Fruit fly (Drosophila melanogaster) whole organism, embryonic: ENCODE measurements around the gene senju.

Source experiments
- ATbp ChIP-seq: fragments of 200-800 bp; sonication (Bioruptor generic); optimal IDR thresholded peaks from 2 replicates; lab custom pipeline; 2017; ENCODE audit warnings: missing biosample characterization, mild to moderate bottlenecking, missing genetic modification characterization, missing genetic modification reagents
- Bdp1 ChIP-seq: fragments of 200-800 bp; sonication (Bioruptor generic); optimal IDR thresholded peaks from 3 replicates; lab custom pipeline; 2016; ENCODE audit warnings: missing biosample characterization, missing genetic modification characterization
- CG10267 ChIP-seq: fragments of 200-800 bp; sonication (Bioruptor generic); optimal IDR thresholded peaks from 2 replicates; lab custom pipeline; 2018; ENCODE audit warnings: missing biosample characterization, mild to moderate bottlenecking, missing genetic modification characterization, moderate library complexity
- CG11723 ChIP-seq: fragments of 200-800 bp; sonication (Bioruptor generic); optimal IDR thresholded peaks from 2 replicates; lab custom pipeline; 2017; ENCODE audit warnings: missing biosample characterization, mild to moderate bottlenecking, missing genetic modification characterization
- CG12071 ChIP-seq: fragments of 200-800 bp; sonication (Bioruptor generic); optimal IDR thresholded peaks from 3 replicates; lab custom pipeline; 2018; ENCODE audit warnings: missing biosample characterization, mild to moderate bottlenecking, missing genetic modification characterization
- CG14860 ChIP-seq: fragments of 200-800 bp; sonication (Bioruptor generic); IDR thresholded peaks from 3 replicates; pipeline ENCODE4 v1.3.6; 2022; ENCODE audit warnings: missing biosample characterization, missing genetic modification characterization; ENCODE audit not compliant: partially characterized antibody
- CG15011 ChIP-seq: fragments of 200-800 bp; sonication (Bioruptor generic); optimal IDR thresholded peaks from 3 replicates; lab custom pipeline; 2018; ENCODE audit warnings: missing biosample characterization, mild to moderate bottlenecking, missing genetic modification characterization
- CG1832 ChIP-seq: fragments of 200-800 bp; sonication (Bioruptor generic); optimal IDR thresholded peaks from 2 replicates; lab custom pipeline; 2017; ENCODE audit warnings: missing biosample characterization, mild to moderate bottlenecking, missing genetic modification characterization, inconsistent platforms
- CG18619 ChIP-seq: fragments of 200-800 bp; sonication (Bioruptor generic); optimal IDR thresholded peaks from 3 replicates; lab custom pipeline; 2017; ENCODE audit warnings: missing biosample characterization, mild to moderate bottlenecking, missing genetic modification characterization
- CG2120 ChIP-seq: fragments of 200-800 bp; sonication (Bioruptor generic); optimal IDR thresholded peaks from 3 replicates; lab custom pipeline; 2016; ENCODE audit warnings: missing biosample characterization, missing genetic modification characterization
- CG2678 ChIP-seq: fragments of 200-800 bp; sonication (Bioruptor generic); optimal IDR thresholded peaks from 3 replicates; lab custom pipeline; 2019; ENCODE audit warnings: missing biosample characterization, mild to moderate bottlenecking, missing genetic modification characterization, moderate library complexity
- CG3726 ChIP-seq: fragments of 200-800 bp; sonication (Bioruptor generic); IDR thresholded peaks from 3 replicates; pipeline ENCODE4, ENCODE4 v1.3.6; 2022; ENCODE audit warnings: missing biosample characterization, missing genetic modification characterization
- CG7786 ChIP-seq: fragments of 200-800 bp; sonication (Bioruptor generic); optimal IDR thresholded peaks from 2 replicates; lab custom pipeline; 2016; ENCODE audit warnings: missing biosample characterization, missing genetic modification characterization
- CG8388 ChIP-seq: fragments of 200-800 bp; sonication (Bioruptor generic); optimal IDR thresholded peaks from 2 replicates; lab custom pipeline; 2019; ENCODE audit warnings: missing biosample characterization, mild to moderate bottlenecking, missing genetic modification characterization, moderate library complexity
- CG9932 ChIP-seq: fragments of 200-800 bp; sonication (Bioruptor generic); IDR thresholded peaks from 2 replicates; pipeline ENCODE4 v1.3.6; 2022; ENCODE audit warnings: missing biosample characterization, missing genetic modification characterization
- CHES-1-like ChIP-seq: fragments of 200-800 bp; sonication (Bioruptor generic); optimal IDR thresholded peaks from 2 replicates; lab custom pipeline; 2016; ENCODE audit warnings: missing biosample characterization, missing genetic modification characterization
- Dbx ChIP-seq: fragments of 200-800 bp; sonication (Bioruptor generic); IDR thresholded peaks from 3 replicates; pipeline ENCODE4 v1.3.6; 2022; ENCODE audit warnings: missing biosample characterization, missing genetic modification characterization
- Dek ChIP-seq: fragments of 200-800 bp; sonication (Bioruptor generic); optimal IDR thresholded peaks from 3 replicates; lab custom pipeline; 2019; ENCODE audit warnings: missing biosample characterization, mild to moderate bottlenecking, missing genetic modification characterization, moderate library complexity
- Dip3 ChIP-seq: fragments of 200-800 bp; sonication (Bioruptor generic); optimal IDR thresholded peaks from 3 replicates; lab custom pipeline; 2016; ENCODE audit warnings: missing biosample characterization, missing genetic modification characterization
- HLH4C ChIP-seq: fragments of 200-800 bp; sonication (Bioruptor generic); IDR thresholded peaks from 3 replicates; pipeline ENCODE4 v1.3.6; 2022; ENCODE audit warnings: missing biosample characterization, missing genetic modification characterization; ENCODE audit not compliant: partially characterized antibody
- Hand ChIP-seq: fragments of 200-800 bp; sonication (Bioruptor generic); optimal IDR thresholded peaks from 2 replicates; lab custom pipeline; 2017; ENCODE audit warnings: mild to moderate bottlenecking, missing biosample characterization, missing genetic modification reagents, missing genetic modification characterization
- Hmr ChIP-seq: fragments of 200-800 bp; sonication (Bioruptor generic); optimal IDR thresholded peaks from 3 replicates; lab custom pipeline; 2017; ENCODE audit warnings: mild to moderate bottlenecking, missing biosample characterization, missing genetic modification reagents, missing genetic modification characterization
- Hr51 ChIP-seq, 2 experiments: fragments of 200-800 bp; sonication (Bioruptor generic); optimal IDR thresholded peaks; 2 replicates in 1 of 2; 3 replicates in 1 of 2; lab custom pipeline; 2016 to 2018; ENCODE audit warnings: missing biosample characterization in 2 of 2, missing genetic modification characterization in 2 of 2, mild to moderate bottlenecking in 1 of 2, moderate library complexity in 1 of 2
- Med ChIP-seq: fragments of 200-800 bp; sonication (Bioruptor generic); peaks from one replicate; lab custom pipeline; 2016; ENCODE audit warnings: missing biosample characterization, missing genetic modification characterization, mild to moderate bottlenecking, inconsistent platforms, moderate library complexity
- PHDP ChIP-seq: fragments of 200-800 bp; sonication (Bioruptor generic); optimal IDR thresholded peaks from 3 replicates; lab custom pipeline; 2018; ENCODE audit warnings: missing biosample characterization, mild to moderate bottlenecking, missing genetic modification characterization, moderate library complexity
- Rfx ChIP-seq: fragments of 200-800 bp; sonication (Bioruptor generic); IDR thresholded peaks from 2 replicates; pipeline ENCODE4 v1.3.6; 2022; ENCODE audit warnings: missing biosample characterization, missing genetic modification characterization
- Sry-β ChIP-seq: fragments of 200-800 bp; sonication (Bioruptor generic); optimal IDR thresholded peaks from 2 replicates; lab custom pipeline; 2018; ENCODE audit warnings: missing biosample characterization, mild to moderate bottlenecking, missing genetic modification characterization, moderate library complexity
- Vsx1 ChIP-seq: fragments of 200-800 bp; sonication (Bioruptor generic); optimal IDR thresholded peaks from 2 replicates; lab custom pipeline; 2017; ENCODE audit warnings: missing biosample characterization, mild to moderate bottlenecking, missing genetic modification characterization, missing genetic modification reagents
- ap ChIP-seq: fragments of 200-800 bp; sonication (Bioruptor generic); IDR thresholded peaks from 2 replicates; pipeline ENCODE4 v1.3.6; 2022; ENCODE audit warnings: missing biosample characterization, missing genetic modification characterization
- dysf ChIP-seq: fragments of 200-800 bp; sonication (Bioruptor generic); IDR thresholded peaks from 3 replicates; pipeline ENCODE4 v1.3.6; 2022; ENCODE audit warnings: missing biosample characterization, missing genetic modification characterization
- eve ChIP-seq, 2 experiments: fragments of >200 bp; optimal IDR thresholded peaks; 2 replicates each; lab custom pipeline; 2017; ENCODE audit warnings: missing biosample characterization in 2 of 2, missing genetic modification characterization in 2 of 2
- gem ChIP-seq: fragments of 200-800 bp; sonication (Bioruptor generic); optimal IDR thresholded peaks from 2 replicates; lab custom pipeline; 2019; ENCODE audit warnings: missing biosample characterization, mild to moderate bottlenecking, missing genetic modification characterization, moderate library complexity
- grau ChIP-seq: fragments of 200-800 bp; optimal IDR thresholded peaks from 3 replicates; lab custom pipeline; 2019; ENCODE audit warnings: missing biosample characterization, mild to moderate bottlenecking, missing genetic modification characterization, moderate library complexity
- h ChIP-seq: fragments of >200 bp; optimal IDR thresholded peaks from 2 replicates; lab custom pipeline; 2017
- lilli ChIP-seq: fragments of 200-800 bp; sonication (Bioruptor generic); optimal IDR thresholded peaks from 3 replicates; lab custom pipeline; 2016; ENCODE audit warnings: missing biosample characterization, missing genetic modification characterization
- org-1 ChIP-seq: fragments of 200-800 bp; sonication (Bioruptor generic); optimal IDR thresholded peaks from 2 replicates; lab custom pipeline; 2017; ENCODE audit warnings: missing biosample characterization, missing genetic modification characterization
- otp ChIP-seq: fragments of 200-800 bp; sonication (Bioruptor generic); IDR thresholded peaks from 3 replicates; pipeline ENCODE4, ENCODE4 v1.3.6; 2022; ENCODE audit warnings: missing biosample characterization, missing genetic modification characterization
- pnt ChIP-seq: fragments of 200-800 bp; sonication (Bioruptor generic); optimal IDR thresholded peaks from 3 replicates; lab custom pipeline; 2016; ENCODE audit warnings: missing biosample characterization, missing genetic modification characterization
- pros ChIP-seq: fragments of 200-800 bp; sonication (Bioruptor generic); optimal IDR thresholded peaks from 3 replicates; lab custom pipeline; 2019; ENCODE audit warnings: missing biosample characterization, mild to moderate bottlenecking, missing genetic modification characterization, moderate library complexity
- row ChIP-seq: fragments of 200-800 bp; sonication (Bioruptor generic); IDR thresholded peaks from 3 replicates; pipeline ENCODE4 v1.3.6; 2022; ENCODE audit warnings: missing biosample characterization, missing genetic modification characterization
- sens ChIP-seq: fragments of 200-800 bp; sonication (Bioruptor generic); peaks from one replicate; lab custom pipeline; 2016; ENCODE audit warnings: missing biosample characterization, missing genetic modification characterization
- twi ChIP-seq: fragments of 200-800 bp; optimal IDR thresholded peaks from 2 replicates; lab custom pipeline; 2019; ENCODE audit warnings: missing biosample characterization, mild to moderate bottlenecking, missing genetic modification characterization, moderate library complexity
- tx ChIP-seq: fragments of 200-800 bp; sonication (Bioruptor generic); optimal IDR thresholded peaks from 2 replicates; lab custom pipeline; 2016; ENCODE audit warnings: missing biosample characterization, missing genetic modification characterization
- vvl ChIP-seq: fragments of 200-800 bp; sonication (Bioruptor generic); IDR thresholded peaks from 2 replicates; pipeline ENCODE4 v1.3.6; 2022; ENCODE audit warnings: missing biosample characterization, missing genetic modification characterization

The senju gene

DNA sequence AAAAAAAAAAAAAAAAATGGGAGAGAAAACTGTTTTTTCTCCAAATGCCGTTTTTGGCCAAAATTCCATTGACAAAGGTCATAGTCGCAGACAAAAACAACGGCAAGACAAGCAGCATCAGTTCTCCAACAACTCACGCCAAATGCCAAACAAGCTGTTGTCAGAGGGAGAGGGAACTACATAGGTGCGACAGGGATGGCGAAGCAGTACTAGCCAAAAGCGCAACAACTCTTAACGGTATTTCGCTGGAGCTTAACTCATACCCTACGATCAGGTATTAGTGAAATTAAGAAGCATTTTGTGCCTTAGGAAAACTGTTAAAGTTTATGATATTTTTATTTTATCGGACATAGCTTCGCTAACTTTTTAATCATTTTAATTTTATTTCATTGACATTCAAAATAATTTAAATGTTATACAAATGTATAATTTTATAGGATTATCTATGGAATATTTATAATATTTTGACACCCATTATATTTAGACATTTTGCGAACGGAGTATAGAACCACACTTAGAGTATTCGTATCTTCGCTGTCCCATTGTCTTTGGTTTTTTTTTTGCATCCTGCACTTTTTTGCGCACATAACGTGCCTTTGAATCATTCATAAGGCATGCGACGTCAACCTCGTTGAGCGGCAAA lies 27.7 kb downstream of the senju start (continued):
- peak; percentile 14 for TF ChIP-seq CG1832 (GFP tag; lab: Kevin White, UChicago)
- TF ChIP-seq CG2678 (tag; lab: Kevin White, UChicago), result peak; percentile 53
- no peak for TF ChIP-seq Dek

- TF ChIP-seq CG12071 (GFP tag; lab: Kevin White, UChicago) (no peak), CHES-1-like (GFP tag; lab: Kevin White, UChicago) (peak; percentile 20), PHDP (tag; lab: Kevin White, UChicago) (peak; percentile 19), dysf (GFP tag; lab: Robert Waterston, UW) (peak; percentile 18; the same call in 1 of the 3 replicates), grau (tag; lab: Kevin White, UChicago) (peak; percentile 62), CG9932 (peak; percentile 48; the same call in 1 of the 2 replicates), tx (GFP tag; lab: Kevin White, UChicago) (no peak), eve (GFP tag; optimal IDR thresholded peaks at IDR 0.05; lab: Kevin White, UChicago) (peak in 1 of 2 experiments; percentile 46), Hr51 (GFP tag; optimal IDR thresholded peaks at IDR 0.05; lab: Kevin White, UChicago) (peak in 1 of 2 experiments; percentile 21), CG8388 (GFP tag; lab: Kevin White, UChicago) (peak; percentile 11), row (GFP tag; lab: Robert Waterston, UW) (0 out of 3 replicates have a peak, but pooled peaks have one; percentile 30), Hand (GFP tag; lab: Kevin White, UChicago) (peak; percentile 10), ap (GFP tag; lab: Robert Waterston, UW) (peak; percentile 17; the same call in 1 of the 2 replicates), gem (peak; percentile 26), CG3726 (GFP tag; lab: Robert Waterston, UW) (no peak), CG2120 (peak; percentile 44), vvl (peak; percentile 70), CG11723 (GFP tag; lab: Kevin White, UChicago) (no peak), Vsx1 (peak; percentile 58), sens (GFP tag; lab: Kevin White, UChicago) (peak; percentile 80), CG2678 (tag; lab: Kevin White, UChicago) (peak; percentile 3), CG7786 (GFP tag; lab: Kevin White, UChicago) (peak; percentile 8), Dip3 (peak; percentile 45), CG18619 (GFP tag; lab: Kevin White, UChicago) (peak; percentile 6), Dbx (no peak), CG14860 (GFP tag; lab: Robert Waterston, UW) (0 out of 3 replicates have a peak, but pooled peaks have one; percentile 27), org-1 (GFP tag; lab: Kevin White, UChicago) (no peak), twi (tag; lab: Kevin White, UChicago) (no peak), CG10267 (no peak), CG15011 (GFP tag; lab: Kevin White, UChicago) (no peak), pnt (GFP tag; lab: Kevin White, UChicago) (no peak), pros (GFP tag; lab: Kevin White, UChicago) (no peak), ATbp (GFP tag; lab: Kevin White, UChicago) (peak; percentile 68), Rfx (GFP tag; lab: Robert Waterston, UW) (0 out of 2 replicates have a peak, but pooled peaks have one; percentile 34), lilli (peak; percentile 32), Med (GFP tag; lab: Kevin White, UChicago) (peak; percentile 55), Sry-β (no peak), Hmr (peak; percentile 74), h (lab: Kevin White, UChicago) (no peak), HLH4C (no peak), Bdp1 (GFP tag; lab: Kevin White, UChicago) (peak; percentile 5), otp (0 out of 3 replicates have a peak, but pooled peaks have one; percentile 23)
Observed at dm6 chr2L:5084586-5085257, 32.1 kb downstream of the senju start.
